Fruit fly (Drosophila melanogaster) whole organism, embryonic: ENCODE data around the gene Coq5.

Experiments
- Antp ChIP-seq: fragments of 200-800 bp; sonication (Bioruptor generic); optimal IDR thresholded peaks from 3 replicates; lab custom pipeline; 2016; ENCODE audit warnings: missing biosample characterization, missing genetic modification characterization
- B-H2 ChIP-seq: fragments of 200-800 bp; sonication (Bioruptor generic); optimal IDR thresholded peaks from 2 replicates; lab custom pipeline; 2018; ENCODE audit warnings: missing biosample characterization, mild to moderate bottlenecking, missing genetic modification characterization
- BEAF-32 ChIP-seq: fragments of 200-800 bp; sonication (Bioruptor generic); optimal IDR thresholded peaks from 3 replicates; lab custom pipeline; 2017; ENCODE audit warnings: missing biosample characterization, missing genetic modification characterization, mild to moderate bottlenecking, moderate library complexity, missing genetic modification reagents
- CG10209 ChIP-seq: fragments of 200-800 bp; sonication (Bioruptor generic); optimal IDR thresholded peaks from 3 replicates; lab custom pipeline; 2017; ENCODE audit warnings: missing biosample characterization, mild to moderate bottlenecking, missing genetic modification characterization, missing genetic modification reagents
- CG10462 ChIP-seq: fragments of 200-800 bp; sonication (Bioruptor generic); optimal IDR thresholded peaks from 2 replicates; lab custom pipeline; 2016; ENCODE audit warnings: missing biosample characterization, missing genetic modification characterization
- CG11247 ChIP-seq: fragments of 200-800 bp; sonication (Bioruptor generic); IDR thresholded peaks from 2 replicates; pipeline ENCODE4 v1.3.6; 2022; ENCODE audit warnings: missing biosample characterization, missing genetic modification characterization
- CG12391 ChIP-seq: fragments of 200-800 bp; sonication (Bioruptor generic); optimal IDR thresholded peaks from 3 replicates; lab custom pipeline; 2018; ENCODE audit warnings: missing biosample characterization, mild to moderate bottlenecking, missing genetic modification characterization, moderate library complexity
- CG14710 ChIP-seq: fragments of 200-800 bp; sonication (Bioruptor generic); optimal IDR thresholded peaks from 3 replicates; lab custom pipeline; 2019; ENCODE audit warnings: missing biosample characterization, mild to moderate bottlenecking, missing genetic modification characterization, moderate library complexity
- CG14965 ChIP-seq: fragments of 200-800 bp; sonication (Bioruptor generic); optimal IDR thresholded peaks from 2 replicates; lab custom pipeline; 2016; ENCODE audit warnings: missing biosample characterization, missing genetic modification characterization, borderline replicate concordance
- CG15011 ChIP-seq: fragments of 200-800 bp; sonication (Bioruptor generic); optimal IDR thresholded peaks from 3 replicates; lab custom pipeline; 2018; ENCODE audit warnings: missing biosample characterization, mild to moderate bottlenecking, missing genetic modification characterization
- CG30020 ChIP-seq: fragments of 200-800 bp; optimal IDR thresholded peaks from 2 replicates; lab custom pipeline; 2019; ENCODE audit warnings: missing biosample characterization, mild to moderate bottlenecking, missing genetic modification characterization, moderate library complexity
- CG31441 ChIP-seq: fragments of 200-800 bp; sonication (Bioruptor generic); IDR thresholded peaks from 2 replicates; pipeline ENCODE4 v1.3.6; 2022; ENCODE audit warnings: missing biosample characterization, missing genetic modification characterization
- CG32767 ChIP-seq: fragments of 200-800 bp; sonication (Bioruptor generic); IDR thresholded peaks from 2 replicates; pipeline ENCODE4 v1.3.6; 2022; ENCODE audit warnings: missing biosample characterization, missing genetic modification characterization
- CG3407 ChIP-seq: fragments of 200-800 bp; sonication (Bioruptor generic); optimal IDR thresholded peaks from 2 replicates; lab custom pipeline; 2018; ENCODE audit warnings: missing biosample characterization, mild to moderate bottlenecking, missing genetic modification characterization
- CG34422 ChIP-seq: fragments of 200-800 bp; sonication (Bioruptor generic); IDR thresholded peaks from 3 replicates; pipeline ENCODE4 v1.3.6; 2022; ENCODE audit warnings: missing biosample characterization, missing genetic modification characterization
- CG5953 ChIP-seq: fragments of 200-800 bp; sonication (Bioruptor generic); IDR thresholded peaks from 2 replicates; pipeline ENCODE4 v1.3.6; 2022; ENCODE audit warnings: missing biosample characterization, missing genetic modification characterization
- CG6272 ChIP-seq: fragments of 200-800 bp; sonication (Bioruptor generic); IDR thresholded peaks from 2 replicates; pipeline ENCODE4 v1.3.6; 2022; ENCODE audit warnings: missing biosample characterization, missing genetic modification characterization
- CG8281 ChIP-seq: fragments of 200-800 bp; sonication (Bioruptor generic); optimal IDR thresholded peaks from 2 replicates; lab custom pipeline; 2018; ENCODE audit warnings: missing biosample characterization, mild to moderate bottlenecking, missing genetic modification characterization, moderate library complexity
- CG8388 ChIP-seq: fragments of 200-800 bp; sonication (Bioruptor generic); optimal IDR thresholded peaks from 2 replicates; lab custom pipeline; 2019; ENCODE audit warnings: missing biosample characterization, mild to moderate bottlenecking, missing genetic modification characterization, moderate library complexity
- CG8478 ChIP-seq: fragments of >200 bp; optimal IDR thresholded peaks from 2 replicates; lab custom pipeline; 2018
- CG9215 ChIP-seq: fragments of 200-800 bp; sonication (Bioruptor generic); IDR thresholded peaks from 2 replicates; pipeline ENCODE4 v1.3.6; 2022; ENCODE audit warnings: missing biosample characterization, missing genetic modification characterization
- CG9437 ChIP-seq: fragments of 200-800 bp; sonication (Bioruptor generic); optimal IDR thresholded peaks from 2 replicates; lab custom pipeline; 2018; ENCODE audit warnings: missing biosample characterization, mild to moderate bottlenecking, missing genetic modification characterization
- Dbx ChIP-seq: fragments of 200-800 bp; sonication (Bioruptor generic); IDR thresholded peaks from 3 replicates; pipeline ENCODE4 v1.3.6; 2022; ENCODE audit warnings: missing biosample characterization, missing genetic modification characterization
- Doc2 ChIP-seq: fragments of 200-800 bp; sonication (Bioruptor generic); IDR thresholded peaks from 2 replicates; pipeline ENCODE4 v1.3.6; 2022; ENCODE audit warnings: missing biosample characterization, missing genetic modification characterization
- Dref ChIP-seq: fragments of 200-800 bp; sonication (Bioruptor generic); IDR thresholded peaks from 2 replicates; pipeline ENCODE4 v1.3.6; 2022; ENCODE audit warnings: missing biosample characterization, missing genetic modification characterization
- Fer2 ChIP-seq: fragments of 200-800 bp; sonication (Bioruptor generic); optimal IDR thresholded peaks from 2 replicates; lab custom pipeline; 2018; ENCODE audit warnings: missing biosample characterization, mild to moderate bottlenecking, missing genetic modification characterization, moderate library complexity
- Mad ChIP-seq: fragments of 200-800 bp; sonication (Bioruptor generic); optimal IDR thresholded peaks from 2 replicates; lab custom pipeline; 2016; ENCODE audit warnings: missing biosample characterization, missing genetic modification characterization
- Opbp ChIP-seq: fragments of 200-800 bp; sonication (Bioruptor generic); IDR thresholded peaks from 3 replicates; pipeline ENCODE4 v1.3.6; 2022; ENCODE audit warnings: missing biosample characterization, missing genetic modification characterization; ENCODE audit not compliant: partially characterized antibody
- Optix ChIP-seq: fragments of 200-800 bp; sonication (Bioruptor generic); IDR thresholded peaks from 3 replicates; pipeline ENCODE4 v1.3.6; 2022; ENCODE audit warnings: missing biosample characterization, missing genetic modification characterization
- Scr ChIP-seq: fragments of 200-800 bp; sonication (Bioruptor generic); IDR thresholded peaks from 2 replicates; pipeline ENCODE4 v1.3.6; 2022; ENCODE audit warnings: missing biosample characterization, missing genetic modification characterization; ENCODE audit not compliant: partially characterized antibody
- Sin3A ChIP-seq: fragments of >200 bp; optimal IDR thresholded peaks from 2 replicates; lab custom pipeline; 2018
- Sox102F ChIP-seq: fragments of 200-800 bp; sonication (Bioruptor generic); optimal IDR thresholded peaks from 2 replicates; lab custom pipeline; 2018; ENCODE audit warnings: missing biosample characterization, mild to moderate bottlenecking, missing genetic modification characterization, moderate library complexity
- Sry-δ ChIP-seq: fragments of 200-800 bp; sonication (Bioruptor generic); optimal IDR thresholded peaks from 2 replicates; lab custom pipeline; 2016; ENCODE audit warnings: missing biosample characterization, missing genetic modification characterization
- Usf ChIP-seq: fragments of 200-800 bp; sonication (Bioruptor generic); optimal IDR thresholded peaks from 2 replicates; lab custom pipeline; 2017; ENCODE audit warnings: missing genotype, missing biosample characterization, missing genetic modification characterization
- Vsx1 ChIP-seq: fragments of 200-800 bp; sonication (Bioruptor generic); optimal IDR thresholded peaks from 2 replicates; lab custom pipeline; 2017; ENCODE audit warnings: missing biosample characterization, mild to moderate bottlenecking, missing genetic modification characterization, missing genetic modification reagents
- Xbp1 ChIP-seq: fragments of 200-800 bp; sonication (Bioruptor generic); optimal IDR thresholded peaks from 3 replicates; lab custom pipeline; 2016; ENCODE audit warnings: missing biosample characterization, mild to moderate bottlenecking, missing genetic modification characterization
- ara ChIP-seq: fragments of 200-800 bp; sonication (Bioruptor generic); IDR thresholded peaks from 2 replicates; pipeline ENCODE4 v1.3.6; 2022; ENCODE audit warnings: missing biosample characterization, missing genetic modification characterization
- bcd ChIP-seq: fragments of 200-800 bp; sonication (Bioruptor generic); optimal IDR thresholded peaks from 2 replicates; lab custom pipeline; 2017; ENCODE audit warnings: missing biosample characterization, mild to moderate bottlenecking, missing genetic modification characterization
- cas ChIP-seq: fragments of 200-800 bp; sonication (Bioruptor generic); IDR thresholded peaks from 2 replicates; pipeline ENCODE4 v1.3.6; 2022; ENCODE audit warnings: missing biosample characterization, missing genetic modification characterization
- cato ChIP-seq: fragments of 200-800 bp; sonication (Bioruptor generic); optimal IDR thresholded peaks from 2 replicates; lab custom pipeline; 2016; ENCODE audit warnings: missing biosample characterization, missing genetic modification characterization, borderline replicate concordance
- caup ChIP-seq: fragments of 200-800 bp; sonication (Bioruptor generic); optimal IDR thresholded peaks from 3 replicates; lab custom pipeline; 2017; ENCODE audit warnings: missing biosample characterization, mild to moderate bottlenecking, missing genetic modification characterization, moderate library complexity; ENCODE audit not compliant: severe bottlenecking
- dmrt99B ChIP-seq: fragments of 200-800 bp; sonication (Bioruptor generic); optimal IDR thresholded peaks from 2 replicates; lab custom pipeline; 2018; ENCODE audit warnings: missing biosample characterization, mild to moderate bottlenecking, missing genetic modification characterization, moderate library complexity
- gcm2 ChIP-seq: fragments of 200-800 bp; sonication (Bioruptor generic); optimal IDR thresholded peaks from 2 replicates; lab custom pipeline; 2016; ENCODE audit warnings: missing biosample characterization, missing genetic modification characterization
- h ChIP-seq: fragments of >200 bp; optimal IDR thresholded peaks from 2 replicates; lab custom pipeline; 2017
- hbn ChIP-seq: fragments of 200-800 bp; sonication (Bioruptor generic); IDR thresholded peaks from 2 replicates; pipeline ENCODE4 v1.3.6; 2022; ENCODE audit warnings: missing biosample characterization, missing genetic modification characterization; ENCODE audit not compliant: partially characterized antibody
- jumu ChIP-seq: fragments of 200-800 bp; sonication (Bioruptor generic); optimal IDR thresholded peaks from 3 replicates; lab custom pipeline; 2016; ENCODE audit warnings: missing biosample characterization, missing genetic modification characterization
- kay ChIP-seq: fragments of 200-800 bp; sonication (Bioruptor generic); optimal IDR thresholded peaks from 2 replicates; lab custom pipeline; 2016; ENCODE audit warnings: missing biosample characterization, missing genetic modification characterization
- kni ChIP-seq: fragments of 200-800 bp; sonication (Bioruptor generic); optimal IDR thresholded peaks from 3 replicates; lab custom pipeline; 2017; ENCODE audit warnings: mild to moderate bottlenecking, missing biosample characterization, missing genetic modification reagents, missing genetic modification characterization
- pita ChIP-seq: fragments of 200-800 bp; sonication (Bioruptor generic); optimal IDR thresholded peaks from 2 replicates; lab custom pipeline; 2017; ENCODE audit warnings: missing biosample characterization, mild to moderate bottlenecking, missing genetic modification characterization
- rib ChIP-seq: fragments of 200-800 bp; sonication (Bioruptor generic); IDR thresholded peaks from 2 replicates; pipeline ENCODE4 v1.3.6; 2022; ENCODE audit warnings: missing biosample characterization, missing genetic modification characterization
- trem ChIP-seq: fragments of 200-800 bp; optimal IDR thresholded peaks from 3 replicates; lab custom pipeline; 2019; ENCODE audit warnings: missing biosample characterization, mild to moderate bottlenecking, missing genetic modification characterization, moderate library complexity
- vvl ChIP-seq: fragments of 200-800 bp; sonication (Bioruptor generic); IDR thresholded peaks from 2 replicates; pipeline ENCODE4 v1.3.6; 2022; ENCODE audit warnings: missing biosample characterization, missing genetic modification characterization
- yki ChIP-seq: fragments of >200 bp; optimal IDR thresholded peaks from 3 replicates; lab custom pipeline; 2018

Coq5 gene

dm6 chrX:13208075-13208474, 13.7 kb upstream of the Coq5 start (continued):
- TF ChIP-seq CG10209 (GFP tag; lab: Kevin White, UChicago), result peak; percentile 33
- TF ChIP-seq cas, result no peak
- TF ChIP-seq Sry-δ (GFP tag; lab: Kevin White, UChicago), result no peak
- peak; percentile 63 for TF ChIP-seq CG31441 (GFP tag; lab: Robert Waterston, UW)
- peak; percentile 16 for TF ChIP-seq caup (GFP tag; lab: Kevin White, UChicago)
- no peak for TF ChIP-seq Sin3A (lab: Kevin White, UChicago)
- no peak for TF ChIP-seq Mad (GFP tag; lab: Kevin White, UChicago)
- TF ChIP-seq Scr, result no peak
- TF ChIP-seq CG8388, result no peak
- no peak for TF ChIP-seq kni (GFP tag; lab: Kevin White, UChicago)
- no peak for TF ChIP-seq ara
- no peak for TF ChIP-seq h (lab: Kevin White, UChicago)
- no peak for TF ChIP-seq CG32767
- no peak for TF ChIP-seq Fer2 (tag; lab: Kevin White, UChicago)
- TF ChIP-seq BEAF-32 (GFP tag; lab: Kevin White, UChicago), result no peak
- no peak for TF ChIP-seq CG6272 (GFP tag; lab: Robert Waterston, UW)
- TF ChIP-seq Optix, result no peak
- TF ChIP-seq CG8281, result no peak
- no peak for TF ChIP-seq CG5953 (GFP tag; lab: Robert Waterston, UW)
- no peak for TF ChIP-seq CG15011 (GFP tag; lab: Kevin White, UChicago)
- no peak for TF ChIP-seq CG8478
- TF ChIP-seq CG14710 (tag; lab: Kevin White, UChicago), result peak; percentile 18
- no peak for TF ChIP-seq jumu
- TF ChIP-seq CG14965 (GFP tag; lab: Kevin White, UChicago), result no peak
- TF ChIP-seq hbn (GFP tag; lab: Robert Waterston, UW), result no peak
- TF ChIP-seq bcd (GFP tag; lab: Kevin White, UChicago), result peak; percentile 17
- no peak for TF ChIP-seq Antp (GFP tag; lab: Kevin White, UChicago)
- TF ChIP-seq kay (GFP tag; lab: Kevin White, UChicago), result no peak
- TF ChIP-seq gcm2, result no peak
- peak; percentile 28 for TF ChIP-seq Sox102F (GFP tag; lab: Kevin White, UChicago)
- no peak for TF ChIP-seq Vsx1
- TF ChIP-seq Usf, result no peak
- TF ChIP-seq Xbp1 (GFP tag; lab: Kevin White, UChicago), result no peak
- TF ChIP-seq Doc2 (GFP tag; lab: Robert Waterston, UW), result no peak
- TF ChIP-seq CG12391 (tag; lab: Kevin White, UChicago), result peak; percentile 53
- TF ChIP-seq pita, result no peak
- no peak for TF ChIP-seq rib (GFP tag; lab: Robert Waterston, UW)
- no peak for TF ChIP-seq CG11247 (GFP tag; lab: Robert Waterston, UW)
- TF ChIP-seq dmrt99B, result peak; percentile 66
- peak; percentile 23 for TF ChIP-seq CG9437
- no peak for TF ChIP-seq Opbp (GFP tag; lab: Robert Waterston, UW)
- no peak for TF ChIP-seq CG30020
- TF ChIP-seq CG10462 (GFP tag; lab: Kevin White, UChicago), result no peak
- no peak for TF ChIP-seq cato
- 0 out of 2 replicates have a peak, but pooled peaks have one; percentile 21 for TF ChIP-seq vvl (GFP tag; lab: Robert Waterston, UW)
- TF ChIP-seq CG34422 (GFP tag; lab: Robert Waterston, UW), result no peak
- no peak for TF ChIP-seq B-H2 (GFP tag; lab: Kevin White, UChicago)
- TF ChIP-seq Dref (GFP tag; lab: Robert Waterston, UW), result no peak
- no peak for TF ChIP-seq CG9215
- no peak for TF ChIP-seq yki (lab: Kevin White, UChicago)
- no peak for TF ChIP-seq Dbx
- TF ChIP-seq CG3407 (GFP tag; lab: Kevin White, UChicago), result no peak
- TF ChIP-seq trem (tag; lab: Kevin White, UChicago), result peak; percentile 15
